Worm (Caenorhabditis elegans): ENCODE data around the gene H13N06.2.

DNA sequence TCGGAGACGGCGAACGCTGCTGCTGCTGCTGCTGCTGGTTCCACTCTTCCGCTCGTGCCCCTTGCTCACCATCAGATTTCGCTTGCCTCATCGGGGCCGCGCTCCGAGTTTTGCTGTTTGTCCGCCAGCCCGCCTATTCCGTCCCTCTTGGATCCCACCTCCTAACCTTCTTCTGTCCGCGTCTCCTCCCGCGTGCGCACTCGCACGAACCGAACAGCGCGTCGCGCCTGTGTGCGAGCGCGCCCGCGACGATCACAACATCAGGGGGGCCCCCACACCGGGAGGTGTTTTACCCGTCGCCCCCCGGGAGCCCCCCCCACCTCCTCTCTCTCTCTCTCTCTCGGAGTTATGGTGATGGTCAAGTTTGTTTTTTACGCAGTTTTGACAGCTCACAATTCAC lies 27.9 kb downstream of the H13N06.2 start:
- TF ChIP-seq dpff-1 (tag; optimal IDR thresholded peaks at IDR 0.05), result no peak
- no peak for TF ChIP-seq ekl-4 (GFP tag; IDR thresholded peaks at IDR 0.05)
- no peak for TF ChIP-seq C17E4.6 (GFP tag; IDR thresholded peaks at IDR 0.05)
- no peak for TF ChIP-seq T07F8.4 (tag; optimal IDR thresholded peaks at IDR 0.05)
- 0 out of 2 replicates have a peak, but pooled peaks have one; percentile 60 for TF ChIP-seq F37B4.10 (GFP tag; IDR thresholded peaks at IDR 0.05)
- TF ChIP-seq B0261.1 (tag; optimal IDR thresholded peaks at IDR 0.05), result no peak
- no peak for TF ChIP-seq F57C9.4 (tag; optimal IDR thresholded peaks at IDR 0.05)
- no peak for TF ChIP-seq madf-8 (GFP tag; conservative IDR thresholded peaks at IDR 0.05)
- no peak for TF ChIP-seq tbx-9 (tag; optimal IDR thresholded peaks at IDR 0.05; ENCODE audit: borderline replicate concordance)
- TF ChIP-seq K11D2.4 (GFP tag; IDR thresholded peaks at IDR 0.05), result no peak
- TF ChIP-seq C06A6.2 (GFP tag; conservative IDR thresholded peaks at IDR 0.05), result no peak

Measured in whole organism, young adult.